4 worm cellular contexts compared by ENCODE assay signal in the genomic region with DNA sequence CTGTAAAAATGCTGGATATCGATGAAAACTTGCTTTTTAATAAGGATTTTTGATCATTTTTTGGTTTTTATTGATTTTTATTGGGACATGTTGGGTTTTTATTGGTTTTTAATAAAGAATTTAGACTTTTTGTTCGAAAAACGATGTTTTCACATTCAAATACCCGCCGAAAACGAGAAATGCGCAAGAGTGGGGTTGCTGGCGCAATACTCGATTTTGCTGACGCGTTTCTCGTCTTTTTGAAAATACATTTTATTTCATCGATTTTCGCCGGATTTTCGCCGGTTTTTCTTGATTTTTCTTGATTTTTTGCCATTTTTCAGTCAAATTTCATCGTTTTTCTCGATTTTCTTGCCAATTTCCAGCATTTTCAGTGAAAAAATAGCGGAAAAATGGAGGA.
TF ChIP-seq lines count a peak whose summit lies in the region.

A gene (plus strand): TSS at position 375 of the 400 bp plus-strand sequence.

TF ChIP-seq in whole organism, L2 larva, 48 proteins besides CTCF, POLR2A, EP300 and RAD21 (continues in another document):
- no peak for TF ChIP-seq ceh-82 (tag; optimal IDR thresholded peaks at IDR 0.05; lab: Kevin White, UChicago)
- peak; percentile 87 for TF ChIP-seq sma-9 (GFP tag; optimal IDR thresholded peaks at IDR 0.05; lab: Kevin White, UChicago)
- TF ChIP-seq sma-9 (tag; optimal IDR thresholded peaks at IDR 0.05; lab: Kevin White, UChicago), result no peak
- peak; percentile 49 for TF ChIP-seq snpc-4 (tag; optimal IDR thresholded peaks at IDR 0.05; lab: Kevin White, UChicago)
- TF ChIP-seq nhr-23 (tag; optimal IDR thresholded peaks at IDR 0.05; lab: Kevin White, UChicago), result no peak
- TF ChIP-seq lin-39 (tag; optimal IDR thresholded peaks at IDR 0.05; lab: Kevin White, UChicago), result no peak
- TF ChIP-seq ztf-11 (tag; optimal IDR thresholded peaks at IDR 0.05; lab: Kevin White, UChicago), result no peak
- TF ChIP-seq crh-2 (tag; optimal IDR thresholded peaks at IDR 0.05; lab: Kevin White, UChicago), result peak; percentile 87
- TF ChIP-seq ama-1 (optimal IDR thresholded peaks at IDR 0.05; lab: Kevin White, UChicago), result peak; percentile 72
- no peak for TF ChIP-seq mbf-1 (tag; optimal IDR thresholded peaks at IDR 0.05; lab: Kevin White, UChicago)
- TF ChIP-seq F13H6.1 (tag; optimal IDR thresholded peaks at IDR 0.05; lab: Kevin White, UChicago), result peak; percentile 80
- peak; percentile 78 for TF ChIP-seq sma-3 (GFP tag; optimal IDR thresholded peaks at IDR 0.05; lab: Kevin White, UChicago)
- no peak for TF ChIP-seq dmd-4 (tag; optimal IDR thresholded peaks at IDR 0.05; lab: Kevin White, UChicago)
- no peak for TF ChIP-seq elt-1 (tag; optimal IDR thresholded peaks at IDR 0.05; lab: Kevin White, UChicago)
- TF ChIP-seq unc-39 (tag; optimal IDR thresholded peaks at IDR 0.05; lab: Kevin White, UChicago), result no peak
- peak; percentile 98 for TF ChIP-seq gmeb-1 (tag; optimal IDR thresholded peaks at IDR 0.05; lab: Kevin White, UChicago)
- peak; percentile 13 for TF ChIP-seq ZK546.5 (tag; optimal IDR thresholded peaks at IDR 0.05; lab: Kevin White, UChicago)
- peak; percentile 78 for TF ChIP-seq nhr-129 (tag; optimal IDR thresholded peaks at IDR 0.05; lab: Kevin White, UChicago)
- TF ChIP-seq blmp-1 (tag; optimal IDR thresholded peaks at IDR 0.05; lab: Kevin White, UChicago; ENCODE audit: insufficient read depth), result peak; percentile 9
- TF ChIP-seq nhr-6 (tag; optimal IDR thresholded peaks at IDR 0.05; lab: Kevin White, UChicago), result peak; percentile 54
- TF ChIP-seq nhr-12 (tag; optimal IDR thresholded peaks at IDR 0.05; lab: Kevin White, UChicago), result no peak
- peak; percentile 80 for TF ChIP-seq ztf-4 (tag; optimal IDR thresholded peaks at IDR 0.05; lab: Kevin White, UChicago)

TF ChIP-seq in whole organism, L4 larva, 104 proteins besides CTCF, POLR2A, EP300 and RAD21 (continues in another document):
- TF ChIP-seq mxl-2 (GFP tag; conservative IDR thresholded peaks at IDR 0.05; lab: Robert Waterston, UW) (no peak), ZK337.2 (GFP tag; IDR thresholded peaks at IDR 0.05; lab: Robert Waterston, UW) (no peak), fos-1 (tag; optimal IDR thresholded peaks at IDR 0.05; lab: Kevin White, UChicago) (no peak), F44E2.7 (GFP tag; IDR thresholded peaks at IDR 0.05; lab: Robert Waterston, UW) (no peak), mep-1 (tag; optimal IDR thresholded peaks at IDR 0.05; lab: Kevin White, UChicago) (peak; percentile 84), hlh-30 (tag; optimal IDR thresholded peaks at IDR 0.05; lab: Kevin White, UChicago; ENCODE audit: insufficient read depth) (peak; percentile 29), nhr-28 (tag; optimal IDR thresholded peaks at IDR 0.05; lab: Kevin White, UChicago) (peak; percentile 52), ctbp-1 (GFP tag; IDR thresholded peaks at IDR 0.05; lab: Robert Waterston, UW) (peak; percentile 72), ceh-20 (GFP tag; IDR thresholded peaks at IDR 0.05; lab: Robert Waterston, UW) (peak; percentile 67; the same call in 1 of the 2 replicates), aha-1 (tag; lab: Kevin White, UChicago) (no peak), nhr-11 (tag; optimal IDR thresholded peaks at IDR 0.05; lab: Kevin White, UChicago) (peak; percentile 51), zfp-2 (tag; optimal IDR thresholded peaks at IDR 0.05; lab: Kevin White, UChicago) (no peak), tra-1 (GFP tag; IDR thresholded peaks at IDR 0.05; lab: Robert Waterston, UW) (no peak), spr-1 (tag; optimal IDR thresholded peaks at IDR 0.05; lab: Kevin White, UChicago) (peak; percentile 70), ceh-28 (tag; optimal IDR thresholded peaks at IDR 0.05; lab: Kevin White, UChicago) (no peak), fkh-10 (GFP tag; optimal IDR thresholded peaks at IDR 0.05; lab: Kevin White, UChicago) (peak; percentile 35), daf-8 (GFP tag; IDR thresholded peaks at IDR 0.05; lab: Robert Waterston, UW) (no peak), vab-7 (GFP tag; IDR thresholded peaks at IDR 0.05; lab: Robert Waterston, UW) (peak; percentile 30; the same call in 1 of the 2 replicates), nhr-41 (GFP tag; IDR thresholded peaks at IDR 0.05; lab: Robert Waterston, UW) (no peak), nhr-237 (tag; optimal IDR thresholded peaks at IDR 0.05; lab: Kevin White, UChicago) (no peak), cey-2 (tag; optimal IDR thresholded peaks at IDR 0.05; lab: Kevin White, UChicago; ENCODE audit: borderline replicate concordance, insufficient read depth) (no peak), dve-1 (tag; optimal IDR thresholded peaks at IDR 0.05; lab: Kevin White, UChicago; ENCODE audit: insufficient read depth) (peak; percentile 71), lin-13 (GFP tag; optimal IDR thresholded peaks at IDR 0.05; lab: Kevin White, UChicago) (peak; percentile 90)

TF ChIP-seq in whole organism, late embryonic, 69 proteins besides CTCF, POLR2A, EP300 and RAD21 (continues in another document):
- TF ChIP-seq che-1 (tag; optimal IDR thresholded peaks at IDR 0.05; lab: Kevin White, UChicago), result peak; percentile 38
- TF ChIP-seq sdc-2 (tag; optimal IDR thresholded peaks at IDR 0.05; lab: Kevin White, UChicago), result peak; percentile 33
- peak; percentile 56 for TF ChIP-seq elt-2 (tag; optimal IDR thresholded peaks at IDR 0.05; lab: Kevin White, UChicago)
- no peak for TF ChIP-seq npax-4 (tag; optimal IDR thresholded peaks at IDR 0.05; lab: Kevin White, UChicago)
- TF ChIP-seq ceh-9 (tag; optimal IDR thresholded peaks at IDR 0.05; lab: Kevin White, UChicago), result no peak
- TF ChIP-seq ets-4 (tag; optimal IDR thresholded peaks at IDR 0.05; lab: Kevin White, UChicago), result peak; percentile 16
- no peak for TF ChIP-seq ceh-6 (GFP tag; optimal IDR thresholded peaks at IDR 0.05; lab: Kevin White, UChicago)
- TF ChIP-seq madf-2 (tag; optimal IDR thresholded peaks at IDR 0.05; lab: Kevin White, UChicago), result peak; percentile 9
- TF ChIP-seq pag-3 (tag; optimal IDR thresholded peaks at IDR 0.05; lab: Kevin White, UChicago; ENCODE audit: borderline replicate concordance), result no peak
- no peak for TF ChIP-seq hlh-8 (tag; optimal IDR thresholded peaks at IDR 0.05; lab: Kevin White, UChicago)
- no peak for TF ChIP-seq pat-9 (tag; optimal IDR thresholded peaks at IDR 0.05; lab: Kevin White, UChicago)
- TF ChIP-seq fax-1 (tag; optimal IDR thresholded peaks at IDR 0.05; lab: Kevin White, UChicago), result peak; percentile 17
- TF ChIP-seq ceh-31 (tag; optimal IDR thresholded peaks at IDR 0.05; lab: Kevin White, UChicago), result no peak
- TF ChIP-seq hlh-30 (tag; optimal IDR thresholded peaks at IDR 0.05; lab: Kevin White, UChicago; ENCODE audit: insufficient read depth), result no peak
- TF ChIP-seq nfya-1 (tag; optimal IDR thresholded peaks at IDR 0.05; lab: Kevin White, UChicago), result peak; percentile 58
- peak; percentile 36 for TF ChIP-seq ceh-18 (tag; optimal IDR thresholded peaks at IDR 0.05; lab: Kevin White, UChicago)
- TF ChIP-seq ceh-30 (tag; optimal IDR thresholded peaks at IDR 0.05; lab: Kevin White, UChicago), result peak; percentile 54
- TF ChIP-seq ama-1 (optimal IDR thresholded peaks at IDR 0.05; lab: Kevin White, UChicago), result no peak
- no peak for TF ChIP-seq unc-55 (GFP tag; optimal IDR thresholded peaks at IDR 0.05; lab: Kevin White, UChicago)
- no peak for TF ChIP-seq fkh-6 (tag; optimal IDR thresholded peaks at IDR 0.05; lab: Kevin White, UChicago)
- TF ChIP-seq ceh-48 (tag; optimal IDR thresholded peaks at IDR 0.05; lab: Kevin White, UChicago), result peak; percentile 71
- TF ChIP-seq C08G9.2 (tag; optimal IDR thresholded peaks at IDR 0.05; lab: Kevin White, UChicago), result no peak
- TF ChIP-seq tbx-2 (tag; optimal IDR thresholded peaks at IDR 0.05; lab: Kevin White, UChicago), result peak; percentile 68
- TF ChIP-seq ttx-3 (tag; optimal IDR thresholded peaks at IDR 0.05; lab: Kevin White, UChicago), result peak; percentile 47
- TF ChIP-seq fkh-10 (GFP tag; optimal IDR thresholded peaks at IDR 0.05; lab: Kevin White, UChicago), result no peak

TF ChIP-seq in whole organism, mixed stage, embryonic, 35 proteins besides CTCF, POLR2A, EP300 and RAD21 (continues in another document):
- no peak for TF ChIP-seq mab-5 (tag; optimal IDR thresholded peaks at IDR 0.05; lab: Kevin White, UChicago)
- no peak for TF ChIP-seq unc-39 (tag; optimal IDR thresholded peaks at IDR 0.05; lab: Kevin White, UChicago)
- TF ChIP-seq cnd-1 (tag; optimal IDR thresholded peaks at IDR 0.05; lab: Kevin White, UChicago), result peak; percentile 32
- no peak for TF ChIP-seq nhr-12 (tag; optimal IDR thresholded peaks at IDR 0.05; lab: Kevin White, UChicago)
- peak; percentile 85 for TF ChIP-seq sptf-1 (tag; optimal IDR thresholded peaks at IDR 0.05; lab: Kevin White, UChicago)
- TF ChIP-seq nhr-237 (tag; optimal IDR thresholded peaks at IDR 0.05; lab: Kevin White, UChicago), result peak; percentile 28
- no peak for TF ChIP-seq snpc-4 (tag; optimal IDR thresholded peaks at IDR 0.05; lab: Kevin White, UChicago)
- TF ChIP-seq unc-62 (GFP tag; optimal IDR thresholded peaks at IDR 0.05; lab: Kevin White, UChicago), result no peak
- TF ChIP-seq M03D4.4 (tag; optimal IDR thresholded peaks at IDR 0.05; lab: Kevin White, UChicago), result peak; percentile 64
- TF ChIP-seq pha-4 (tag; optimal IDR thresholded peaks at IDR 0.05; lab: Kevin White, UChicago), result peak; percentile 47
- TF ChIP-seq ces-1 (GFP tag; optimal IDR thresholded peaks at IDR 0.05; lab: Kevin White, UChicago), result peak; percentile 20
- TF ChIP-seq tbx-8 (GFP tag; optimal IDR thresholded peaks at IDR 0.05; lab: Kevin White, UChicago), result peak; percentile 16
- no peak for TF ChIP-seq lin-32 (GFP tag; optimal IDR thresholded peaks at IDR 0.05; lab: Kevin White, UChicago)
- peak; percentile 15 for TF ChIP-seq nhr-2 (tag; optimal IDR thresholded peaks at IDR 0.05; lab: Kevin White, UChicago)
- TF ChIP-seq sem-2 (GFP tag; optimal IDR thresholded peaks at IDR 0.05; lab: Kevin White, UChicago), result no peak
- TF ChIP-seq bed-3 (GFP tag; optimal IDR thresholded peaks at IDR 0.05; lab: Kevin White, UChicago), result peak; percentile 41
- TF ChIP-seq ceh-83 (GFP tag; optimal IDR thresholded peaks at IDR 0.05; lab: Kevin White, UChicago), result no peak
- peak; percentile 33 for TF ChIP-seq mls-2 (tag; optimal IDR thresholded peaks at IDR 0.05; lab: Kevin White, UChicago)
- TF ChIP-seq nhr-28 (tag; optimal IDR thresholded peaks at IDR 0.05; lab: Kevin White, UChicago), result no peak
- no peak for TF ChIP-seq ham-2 (GFP tag; optimal IDR thresholded peaks at IDR 0.05; lab: Kevin White, UChicago)
- TF ChIP-seq lsy-2 (tag; optimal IDR thresholded peaks at IDR 0.05; lab: Kevin White, UChicago), result peak; percentile 64
- peak; percentile 54 for TF ChIP-seq ceh-39 (tag; optimal IDR thresholded peaks at IDR 0.05; lab: Kevin White, UChicago)
- peak; percentile 92 for TF ChIP-seq lin-13 (tag; optimal IDR thresholded peaks at IDR 0.05; lab: Kevin White, UChicago)
- TF ChIP-seq zip-8 (tag; optimal IDR thresholded peaks at IDR 0.05; lab: Kevin White, UChicago), result no peak
- no peak for TF ChIP-seq nhr-76 (tag; optimal IDR thresholded peaks at IDR 0.05; lab: Kevin White, UChicago)
- TF ChIP-seq ceh-43 (GFP tag; optimal IDR thresholded peaks at IDR 0.05; lab: Kevin White, UChicago), result no peak
- TF ChIP-seq hlh-1 (tag; optimal IDR thresholded peaks at IDR 0.05; lab: Kevin White, UChicago), result no peak
- TF ChIP-seq elt-1 (tag; optimal IDR thresholded peaks at IDR 0.05; lab: Kevin White, UChicago; ENCODE audit: borderline replicate concordance, insufficient read depth), result no peak
